Worm (Caenorhabditis elegans): ENCODE measurements around the gene vps-8.
A peak's percentile ranks its signal among the peaks of the same experiment; 100 is the strongest.

Gene vps-8

DNA sequence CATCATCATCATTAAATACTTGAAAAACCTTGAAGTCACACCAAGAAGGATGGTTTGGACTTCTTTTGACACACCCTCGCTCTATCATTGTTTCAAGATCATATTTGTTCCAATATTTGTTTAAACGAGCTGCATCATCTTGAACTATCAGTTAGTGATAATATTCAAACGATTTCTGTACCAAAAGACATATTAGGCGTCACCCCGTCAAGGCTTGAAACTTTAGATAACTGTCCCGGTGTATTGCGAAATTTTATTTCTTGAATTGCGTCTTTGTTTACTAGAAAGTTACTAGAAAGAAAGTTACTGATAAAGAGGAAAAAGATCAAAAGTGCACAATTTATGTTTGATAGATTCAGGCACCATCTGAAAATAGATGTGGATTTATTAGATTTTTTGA, 30.2 kb upstream of the vps-8 start (continued):
- TF ChIP-seq F37D6.2 (tag; optimal IDR thresholded peaks at IDR 0.05) (no peak), mes-2 (tag; optimal IDR thresholded peaks at IDR 0.05; ENCODE audit: poor library complexity, severe bottlenecking) (no peak)

ce11 chrIV:12304750-12305149, 29.0 kb upstream of the vps-8 start:
- TF ChIP-seq dmd-6 (GFP tag; IDR thresholded peaks at IDR 0.05): peak; percentile 41; the same call in 1 of the 2 replicates
- no peak for TF ChIP-seq fos-1 (tag; optimal IDR thresholded peaks at IDR 0.05)
- no peak for TF ChIP-seq lir-3 (tag; optimal IDR thresholded peaks at IDR 0.05)
- TF ChIP-seq set-16 (GFP tag; IDR thresholded peaks at IDR 0.05): no peak
- no peak for TF ChIP-seq daf-16 (GFP tag; optimal IDR thresholded peaks at IDR 0.05)
- peak; percentile 13 for TF ChIP-seq daf-16 (tag; optimal IDR thresholded peaks at IDR 0.05)
- no peak for TF ChIP-seq daf-12 (tag; optimal IDR thresholded peaks at IDR 0.05)
- TF ChIP-seq dve-1 (tag; optimal IDR thresholded peaks at IDR 0.05; ENCODE audit: insufficient read depth): peak; percentile 17

DNA sequence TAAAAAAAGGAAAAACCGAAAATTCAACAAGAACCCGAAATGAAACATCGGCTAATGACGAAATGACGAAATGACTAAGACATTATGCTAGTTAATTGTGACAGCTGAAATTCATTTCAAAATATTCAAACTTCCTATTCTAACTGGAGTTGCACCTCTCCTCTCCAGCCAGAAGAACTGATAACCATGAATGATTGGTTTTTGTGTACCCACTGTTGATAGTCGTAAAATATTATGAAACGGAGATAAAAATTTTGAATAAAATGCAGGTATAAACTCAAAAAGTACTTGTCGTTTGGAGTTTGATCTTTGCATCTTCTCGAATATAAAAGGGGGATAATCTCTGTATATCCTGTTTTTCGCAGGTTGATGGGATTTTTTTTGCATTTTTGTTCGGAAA, 27.1 kb upstream of the vps-8 start:
- no peak for TF ChIP-seq ztf-11 (tag; optimal IDR thresholded peaks at IDR 0.05)
- no peak for TF ChIP-seq ceh-32 (tag; optimal IDR thresholded peaks at IDR 0.05; ENCODE audit: poor library complexity)
- TF ChIP-seq spr-3 (GFP tag; optimal IDR thresholded peaks at IDR 0.05): no peak
- TF ChIP-seq nhr-28 (tag; optimal IDR thresholded peaks at IDR 0.05): peak; percentile 76
- TF ChIP-seq egl-27 (tag; optimal IDR thresholded peaks at IDR 0.05): no peak
- TF ChIP-seq attf-4 (tag; optimal IDR thresholded peaks at IDR 0.05): no peak
- no peak for TF ChIP-seq lir-3 (tag; optimal IDR thresholded peaks at IDR 0.05)
- TF ChIP-seq nhr-76 (tag; optimal IDR thresholded peaks at IDR 0.05): no peak
- no peak for TF ChIP-seq Y5F2A.4 (GFP tag; optimal IDR thresholded peaks at IDR 0.05)
- peak; percentile 20 for TF ChIP-seq hlh-11 (tag; optimal IDR thresholded peaks at IDR 0.05)
- no peak for TF ChIP-seq vab-7 (GFP tag; IDR thresholded peaks at IDR 0.05)
- peak; percentile 54 for TF ChIP-seq dve-1 (tag; optimal IDR thresholded peaks at IDR 0.05; ENCODE audit: insufficient read depth)
- no peak for TF ChIP-seq lin-13 (GFP tag; optimal IDR thresholded peaks at IDR 0.05)
- peak; percentile 89 for TF ChIP-seq pqm-1 (tag; optimal IDR thresholded peaks at IDR 0.05)
- no peak for TF ChIP-seq daf-16 (GFP tag; optimal IDR thresholded peaks at IDR 0.05)
- peak; percentile 48 for TF ChIP-seq daf-16 (tag; optimal IDR thresholded peaks at IDR 0.05)
- TF ChIP-seq dmd-6 (GFP tag; IDR thresholded peaks at IDR 0.05): no peak; the same call in 1 of the 2 replicates
- TF ChIP-seq spr-1 (tag; optimal IDR thresholded peaks at IDR 0.05): no peak
- no peak for TF ChIP-seq nhr-42 (GFP tag; IDR thresholded peaks at IDR 0.05)
- no peak for TF ChIP-seq madf-9 (GFP tag; conservative IDR thresholded peaks at IDR 0.05)
- TF ChIP-seq F49E8.2 (tag; optimal IDR thresholded peaks at IDR 0.05; ENCODE audit: borderline replicate concordance): no peak
- TF ChIP-seq fkh-10 (GFP tag; optimal IDR thresholded peaks at IDR 0.05): no peak
- peak; percentile 66 for TF ChIP-seq php-3 (GFP tag; IDR thresholded peaks at IDR 0.05)
- no peak for TF ChIP-seq zip-11 (GFP tag; IDR thresholded peaks at IDR 0.05)
- TF ChIP-seq ZK546.5 (tag; optimal IDR thresholded peaks at IDR 0.05): no peak
- no peak for TF ChIP-seq hif-1 (tag; optimal IDR thresholded peaks at IDR 0.05)
- no peak for TF ChIP-seq ama-1 (optimal IDR thresholded peaks at IDR 0.05)
- no peak for TF ChIP-seq nhr-11 (tag; optimal IDR thresholded peaks at IDR 0.05)
- TF ChIP-seq Y48G9A.11 (GFP tag; IDR thresholded peaks at IDR 0.05): no peak
- TF ChIP-seq sdz-12 (GFP tag; optimal IDR thresholded peaks at IDR 0.05): no peak
- no peak for TF ChIP-seq lim-7 (GFP tag; IDR thresholded peaks at IDR 0.05)

DNA sequence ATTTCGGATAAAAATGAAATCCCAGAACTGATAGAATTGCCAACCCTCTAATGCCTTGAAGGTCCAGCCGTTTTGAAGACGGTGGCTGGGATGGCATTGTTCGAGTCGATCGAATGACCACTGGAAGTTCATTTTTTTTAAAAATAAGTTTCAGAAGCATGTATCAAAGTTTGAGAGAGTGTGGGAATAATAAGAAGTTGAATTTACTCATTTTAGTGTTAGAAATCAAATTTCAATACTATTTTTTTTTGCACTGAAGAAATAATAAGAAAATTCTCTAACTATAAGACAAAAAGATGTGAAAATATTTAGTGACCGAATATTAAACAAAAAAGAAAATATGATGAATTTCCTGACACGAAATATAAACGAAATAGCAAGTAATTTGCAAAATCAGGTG, 25.4 kb upstream of the vps-8 start, which contains the start of gene oac-59:
Gene oac-59 (minus strand): TSS at position 101 of the 400 bp plus-strand sequence.
- TF ChIP-seq F49E8.2 (tag; optimal IDR thresholded peaks at IDR 0.05; ENCODE audit: borderline replicate concordance) (no peak), aha-1 (tag) (peak; percentile 4), hlh-30 (tag; optimal IDR thresholded peaks at IDR 0.05; ENCODE audit: insufficient read depth) (no peak), saeg-2 (GFP tag; IDR thresholded peaks at IDR 0.05) (no peak)
